Worm (Caenorhabditis elegans) whole organism, late embryonic: ENCODE measurements around the gene cpna-5.

ENCODE experiments used
- C08G9.2 ChIP-seq: sonication (generic microtip); optimal IDR thresholded peaks from 2 replicates; lab custom pipeline; 2016; ENCODE audit warnings: mild to moderate bottlenecking, missing genetic modification characterization, moderate library complexity, missing compliant biosample characterization
- F13H6.1 ChIP-seq: sonication (generic microtip); optimal IDR thresholded peaks from 2 replicates; lab custom pipeline; 2016; ENCODE audit warnings: missing genetic modification characterization, missing compliant biosample characterization
- K09A11.1 ChIP-seq: sonication (generic microtip); optimal IDR thresholded peaks from 2 replicates; lab custom pipeline; 2017; ENCODE audit warnings: antibody characterized with exemption, mild to moderate bottlenecking, missing genetic modification characterization, missing compliant biosample characterization; ENCODE audit not compliant: insufficient read depth
- T23F11.4 ChIP-seq: fragments of 200-800 bp; sonication (Bioruptor generic); optimal IDR thresholded peaks from 2 replicates; lab custom pipeline; 2018; ENCODE audit warnings: mild to moderate bottlenecking, missing genetic modification characterization, missing compliant biosample characterization
- Y22D7AL.16 ChIP-seq: sonication (generic microtip); optimal IDR thresholded peaks from 2 replicates; lab custom pipeline; 2016; ENCODE audit warnings: missing genetic modification characterization, missing compliant biosample characterization
- ceh-14 ChIP-seq: sonication (generic microtip); optimal IDR thresholded peaks from 2 replicates; lab custom pipeline; 2016; ENCODE audit warnings: missing genotype, missing genetic modification characterization, missing compliant biosample characterization
- ceh-18 ChIP-seq: sonication (generic microtip); optimal IDR thresholded peaks from 2 replicates; lab custom pipeline; 2016; ENCODE audit warnings: missing genetic modification characterization, missing compliant biosample characterization
- ceh-19 ChIP-seq: fragments of 200-800 bp; sonication (Bioruptor generic); optimal IDR thresholded peaks from 2 replicates; lab custom pipeline; 2018; ENCODE audit warnings: mild to moderate bottlenecking, missing genetic modification characterization, missing compliant biosample characterization
- ceh-22 ChIP-seq: sonication (generic microtip); optimal IDR thresholded peaks from 2 replicates; lab custom pipeline; 2017; ENCODE audit warnings: missing biosample characterization, missing genetic modification characterization
- ceh-31 ChIP-seq: sonication (generic microtip); optimal IDR thresholded peaks from 2 replicates; lab custom pipeline; 2016; ENCODE audit warnings: missing genetic modification characterization, missing compliant biosample characterization
- ceh-45 ChIP-seq: fragments of 200-800 bp; sonication (Bioruptor generic); IDR thresholded peaks from 2 replicates; pipeline ENCODE4 v1.3.6; 2022; ENCODE audit warnings: missing genetic modification reagents, missing genetic modification characterization, missing compliant biosample characterization
- ceh-48 ChIP-seq: sonication (generic microtip); optimal IDR thresholded peaks from 2 replicates; lab custom pipeline; 2016; ENCODE audit warnings: missing genetic modification characterization, inconsistent platforms, missing compliant biosample characterization
- ceh-6 ChIP-seq: fragments of 200-800 bp; sonication (Bioruptor generic); optimal IDR thresholded peaks from 2 replicates; lab custom pipeline; 2018; ENCODE audit warnings: mild to moderate bottlenecking, missing genetic modification characterization, missing compliant biosample characterization
- dmd-4 ChIP-seq: sonication (generic microtip); optimal IDR thresholded peaks from 2 replicates; lab custom pipeline; 2016; ENCODE audit warnings: borderline replicate concordance, missing genetic modification characterization, missing compliant biosample characterization
- elt-2 ChIP-seq: sonication (generic microtip); optimal IDR thresholded peaks from 2 replicates; lab custom pipeline; 2016; ENCODE audit warnings: missing genetic modification reagents, missing genetic modification characterization, missing compliant biosample characterization
- elt-4 ChIP-seq: sonication (generic microtip); optimal IDR thresholded peaks from 2 replicates; lab custom pipeline; 2016; ENCODE audit warnings: missing genetic modification characterization, missing compliant biosample characterization
- ets-4 ChIP-seq: sonication (generic microtip); optimal IDR thresholded peaks from 2 replicates; lab custom pipeline; 2016; ENCODE audit warnings: missing genetic modification characterization, missing compliant biosample characterization
- fax-1 ChIP-seq: sonication (generic microtip); optimal IDR thresholded peaks from 2 replicates; lab custom pipeline; 2016; ENCODE audit warnings: missing genotype, missing genetic modification characterization, missing compliant biosample characterization
- fkh-10 ChIP-seq: fragments of 150-350 bp; optimal IDR thresholded peaks from 2 replicates; lab custom pipeline; 2014; ENCODE audit warnings: missing biosample characterization, missing genetic modification reagents, missing genetic modification characterization
- hlh-6 ChIP-seq: sonication (generic microtip); optimal IDR thresholded peaks from 2 replicates; lab custom pipeline; 2016; ENCODE audit warnings: missing genotype, missing genetic modification characterization, missing compliant biosample characterization
- lim-6 ChIP-seq: sonication (generic microtip); optimal IDR thresholded peaks from 2 replicates; lab custom pipeline; 2016; ENCODE audit warnings: missing genetic modification characterization, missing compliant biosample characterization
- lin-11 ChIP-seq: fragments of 200-800 bp; sonication (Bioruptor generic); optimal IDR thresholded peaks from 2 replicates; lab custom pipeline; 2018; ENCODE audit warnings: mild to moderate bottlenecking, missing genetic modification characterization, missing compliant biosample characterization
- madf-2 ChIP-seq: sonication (generic microtip); optimal IDR thresholded peaks from 2 replicates; lab custom pipeline; 2017; ENCODE audit warnings: missing genetic modification characterization, missing compliant biosample characterization
- nfya-1 ChIP-seq: sonication (generic microtip); optimal IDR thresholded peaks from 2 replicates; lab custom pipeline; 2017; ENCODE audit warnings: missing genetic modification characterization, mild to moderate bottlenecking, missing compliant biosample characterization, antibody characterized with exemption, moderate library complexity
- nhr-11 ChIP-seq: fragments of 150-350 bp; optimal IDR thresholded peaks from 2 replicates; lab custom pipeline; 2014; ENCODE audit warnings: missing biosample characterization, missing genetic modification characterization
- npax-4 ChIP-seq: sonication (generic microtip); optimal IDR thresholded peaks from 2 replicates; lab custom pipeline; 2016; ENCODE audit warnings: missing genetic modification characterization, missing compliant biosample characterization
- pag-3 ChIP-seq: sonication (generic microtip); optimal IDR thresholded peaks from 2 replicates; lab custom pipeline; 2016; ENCODE audit warnings: missing compliant biosample characterization, missing genetic modification characterization, borderline replicate concordance
- pax-1 ChIP-seq: fragments of 150-350 bp; optimal IDR thresholded peaks from 2 replicates; lab custom pipeline; 2014; ENCODE audit warnings: missing biosample characterization, missing genetic modification characterization
- pha-4 ChIP-seq: fragments of 150-350 bp; optimal IDR thresholded peaks from 2 replicates; lab custom pipeline; 2018; ENCODE audit warnings: missing biosample characterization, missing genetic modification reagents, missing genetic modification characterization
- ref-2 ChIP-seq: sonication (generic microtip); optimal IDR thresholded peaks from 2 replicates; lab custom pipeline; 2016; ENCODE audit warnings: missing genetic modification characterization, missing compliant biosample characterization
- rnt-1 ChIP-seq: sonication (generic microtip); optimal IDR thresholded peaks from 2 replicates; lab custom pipeline; 2016; ENCODE audit warnings: missing genetic modification characterization, missing compliant biosample characterization
- sox-4 ChIP-seq: sonication (generic microtip); optimal IDR thresholded peaks from 2 replicates; lab custom pipeline; 2017; ENCODE audit warnings: mild to moderate bottlenecking, missing genetic modification characterization, inconsistent platforms, missing compliant biosample characterization
- syd-9 ChIP-seq: sonication (generic microtip); optimal IDR thresholded peaks from 2 replicates; lab custom pipeline; 2016; ENCODE audit warnings: mild to moderate bottlenecking, missing genetic modification characterization, moderate library complexity, missing compliant biosample characterization
- tbx-2 ChIP-seq: sonication (generic microtip); optimal IDR thresholded peaks from 2 replicates; lab custom pipeline; 2016; ENCODE audit warnings: missing genetic modification characterization, missing compliant biosample characterization
- tbx-7 ChIP-seq: sonication (generic microtip); optimal IDR thresholded peaks from 2 replicates; lab custom pipeline; 2016; ENCODE audit warnings: missing genotype, missing genetic modification characterization, missing compliant biosample characterization
- unc-3 ChIP-seq, 2 experiments: fragments of 200-800 bp in 1 of 2; sonication (Bioruptor generic) in 1 of 2; sonication (generic microtip) in 1 of 2; conservative IDR thresholded peaks in 1 of 2; optimal IDR thresholded peaks in 1 of 2; 2 replicates each; pipeline versions ENCODE4 v1.3.6 to Lab custom; 2016 to 2022; ENCODE audit warnings: missing compliant biosample characterization in 2 of 2, missing genetic modification characterization in 2 of 2, missing genetic modification reagents in 1 of 2
- unc-42 ChIP-seq: sonication (generic microtip); optimal IDR thresholded peaks from 2 replicates; lab custom pipeline; 2016; ENCODE audit warnings: missing genotype, missing genetic modification characterization, missing compliant biosample characterization
- unc-55 ChIP-seq: sonication (generic microtip); optimal IDR thresholded peaks from 2 replicates; lab custom pipeline; 2017; ENCODE audit warnings: missing biosample characterization, missing genetic modification reagents, missing genetic modification characterization
- unc-86 ChIP-seq: sonication (generic microtip); optimal IDR thresholded peaks from 2 replicates; lab custom pipeline; 2016; ENCODE audit warnings: missing genetic modification characterization, missing compliant biosample characterization
- ztf-16 ChIP-seq: sonication (generic microtip); optimal IDR thresholded peaks from 2 replicates; lab custom pipeline; 2017; ENCODE audit warnings: missing genetic modification characterization, missing compliant biosample characterization

cpna-5 gene

ce11 chrII:7682488-7682887 lies 35.9 kb downstream of the cpna-5 start:
- TF ChIP-seq ceh-6 (GFP tag; lab: Kevin White, UChicago) (no peak), pag-3 (tag; lab: Kevin White, UChicago) (no peak), ztf-16 (no peak), dmd-4 (tag; lab: Kevin White, UChicago) (no peak), pax-1 (no peak), syd-9 (tag; lab: Kevin White, UChicago) (no peak), F13H6.1 (tag; lab: Kevin White, UChicago) (no peak), elt-4 (tag; lab: Kevin White, UChicago) (no peak), K09A11.1 (tag; lab: Kevin White, UChicago) (no peak), unc-3 (GFP tag; conservative IDR thresholded peaks at IDR 0.05; lab: Robert Waterston, UW) (no peak), unc-3 (tag; optimal IDR thresholded peaks at IDR 0.05; lab: Kevin White, UChicago) (no peak), ceh-45 (no peak), lim-6 (tag; lab: Kevin White, UChicago) (no peak), pha-4 (no peak), tbx-7 (tag; lab: Kevin White, UChicago) (no peak), nhr-11 (tag; lab: Kevin White, UChicago) (no peak), ceh-22 (tag; lab: Kevin White, UChicago) (no peak), npax-4 (no peak), unc-55 (GFP tag; lab: Kevin White, UChicago) (no peak), nfya-1 (no peak)

DNA sequence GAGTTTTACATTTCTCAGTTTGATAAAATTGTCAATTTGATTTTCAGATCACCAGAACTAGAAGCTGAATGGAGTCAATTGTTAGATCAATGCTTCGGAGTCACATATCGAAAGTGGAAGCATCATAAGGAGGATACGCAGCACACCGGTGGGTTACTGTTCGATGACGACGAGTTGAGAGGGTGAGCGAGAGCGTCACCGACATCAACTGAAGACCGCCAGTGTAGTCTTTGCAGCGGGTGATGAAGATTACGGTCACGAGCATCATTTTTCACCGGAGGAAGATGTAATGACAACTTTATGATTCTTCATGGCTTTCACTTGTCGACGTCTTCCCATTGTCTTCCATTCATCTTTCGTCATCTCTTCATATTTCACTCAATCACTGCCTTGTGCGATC lies 36.5 kb downstream of the cpna-5 start, which contains the start of gene lin-26:
Gene lin-26, plus strand, starts transcription at position 301 of the 400 bp plus-strand sequence.
- TF ChIP-seq npax-4 (no peak), Y22D7AL.16 (tag; lab: Kevin White, UChicago) (no peak), ztf-16 (no peak), nfya-1 (no peak), unc-3 (GFP tag; conservative IDR thresholded peaks at IDR 0.05; lab: Robert Waterston, UW) (no peak), unc-3 (tag; optimal IDR thresholded peaks at IDR 0.05; lab: Kevin White, UChicago) (no peak), ceh-14 (tag; lab: Kevin White, UChicago) (no peak), C08G9.2 (tag; lab: Kevin White, UChicago) (no peak), unc-86 (tag; lab: Kevin White, UChicago) (no peak), sox-4 (tag; lab: Kevin White, UChicago) (no peak)

- TF ChIP-seq ets-4 (tag; lab: Kevin White, UChicago) (no peak), ref-2 (peak; percentile 35)
- TF ChIP-seq, all 69 proteins: peak for 1
Measured at ce11 chrII:7679499-7680012, 38.8 kb downstream of the cpna-5 start.

DNA sequence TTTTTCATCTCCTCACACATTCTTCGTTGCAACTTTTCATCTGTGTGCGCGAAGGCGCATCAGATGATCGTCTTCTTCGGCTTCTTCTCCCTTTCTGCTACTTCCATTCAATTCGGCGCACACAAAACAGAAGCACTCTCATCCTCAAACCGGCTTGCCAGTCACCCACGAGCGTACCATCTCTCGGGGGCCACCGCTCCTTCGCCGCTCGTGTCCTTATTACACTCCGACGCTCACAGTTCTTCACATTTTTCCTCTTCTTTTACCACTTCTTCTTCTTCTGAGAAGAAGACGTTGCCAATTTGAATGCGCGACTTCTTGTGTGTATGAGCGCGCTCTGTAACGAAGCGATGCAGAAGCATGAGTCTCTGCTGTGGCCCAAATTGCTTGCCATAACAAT lies 39.9 kb downstream of the cpna-5 start:
- peak; percentile 40 for TF ChIP-seq ref-2
- no peak for TF ChIP-seq ceh-48 (tag; lab: Kevin White, UChicago)
- no peak for TF ChIP-seq ceh-31 (tag; lab: Kevin White, UChicago)
- no peak for TF ChIP-seq elt-4 (tag; lab: Kevin White, UChicago)
- peak; percentile 34 for TF ChIP-seq C08G9.2 (tag; lab: Kevin White, UChicago)

DNA sequence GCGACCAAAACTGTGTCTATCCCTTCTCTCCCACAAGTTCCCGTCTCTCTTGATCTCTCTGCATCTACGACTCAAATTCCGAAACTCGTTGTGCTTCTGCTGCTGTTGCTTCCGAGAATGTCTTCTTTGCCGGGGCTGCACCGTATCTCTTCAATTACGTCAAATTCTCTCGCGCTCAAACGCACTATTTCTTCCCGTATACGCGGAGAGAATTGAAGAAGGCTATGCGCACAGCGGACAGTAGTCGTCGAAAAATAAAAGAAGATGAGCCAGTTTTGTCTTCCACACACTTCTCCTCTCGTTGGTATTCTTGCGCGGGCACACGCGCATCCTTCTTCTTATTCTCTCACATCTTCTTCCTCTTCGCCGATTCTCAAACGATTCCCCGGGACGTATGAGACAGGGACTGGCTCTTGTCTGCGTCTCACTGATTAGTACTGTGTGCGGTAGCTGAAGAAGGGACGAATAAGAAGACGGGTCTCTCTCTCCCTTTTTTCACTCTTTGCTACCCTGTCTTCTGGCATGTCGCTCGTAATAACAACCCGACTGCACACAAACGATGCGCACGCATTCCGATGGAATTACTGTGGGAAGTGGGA lies 42.0 kb downstream of the cpna-5 start:
- TF ChIP-seq unc-42 (tag; lab: Kevin White, UChicago) (peak; percentile 29), pax-1 (no peak), ceh-31 (tag; lab: Kevin White, UChicago) (peak; percentile 49), tbx-2 (peak; percentile 47), ref-2 (peak; percentile 2), nfya-1 (peak; percentile 27), ceh-19 (GFP tag; lab: Kevin White, UChicago) (peak; percentile 11), elt-2 (tag; lab: Kevin White, UChicago) (peak; percentile 9), hlh-6 (peak; percentile 19), fkh-10 (GFP tag; lab: Kevin White, UChicago) (peak; percentile 39), fax-1 (no peak), unc-86 (tag; lab: Kevin White, UChicago) (no peak), ceh-18 (peak; percentile 10), ceh-14 (tag; lab: Kevin White, UChicago) (peak; percentile 37), lin-11 (peak; percentile 6), ceh-22 (tag; lab: Kevin White, UChicago) (no peak), lim-6 (tag; lab: Kevin White, UChicago) (peak; percentile 19), unc-55 (GFP tag; lab: Kevin White, UChicago) (peak; percentile 4), rnt-1 (tag; lab: Kevin White, UChicago) (no peak), madf-2 (tag; lab: Kevin White, UChicago) (peak; percentile 7), T23F11.4 (GFP tag; lab: Kevin White, UChicago) (peak; percentile 33), npax-4 (no peak), ets-4 (tag; lab: Kevin White, UChicago) (no peak), ceh-45 (no peak)
- TF ChIP-seq, all 69 proteins: peak for 16
